Worm (Caenorhabditis elegans) whole organism, L4 larva: ENCODE data around the gene C45G7.4.

Experiments
- D1046.2 ChIP-seq: fragments of 200-800 bp; sonication (Bioruptor generic); IDR thresholded peaks from 2 replicates; pipeline ENCODE4 v1.3.6; 2022; ENCODE audit warnings: missing genetic modification characterization, missing compliant biosample characterization
- F37D6.2 ChIP-seq: sonication (generic microtip); optimal IDR thresholded peaks from 2 replicates; lab custom pipeline; 2016; ENCODE audit warnings: mild to moderate bottlenecking, missing genetic modification characterization, missing compliant biosample characterization
- Y48G9A.11 ChIP-seq: fragments of 200-800 bp; sonication (Bioruptor generic); IDR thresholded peaks from 2 replicates; pipeline ENCODE4 v1.3.6; 2022; ENCODE audit warnings: missing genetic modification reagents, missing genetic modification characterization, missing compliant biosample characterization
- Y75B8A.6 ChIP-seq: fragments of 200-800 bp; sonication (Bioruptor generic); IDR thresholded peaks from 2 replicates; pipeline ENCODE4 v1.3.6; 2022; ENCODE audit warnings: missing genetic modification reagents, missing genetic modification characterization, missing compliant biosample characterization
- ZK546.5 ChIP-seq, 2 experiments: sonication (generic microtip); optimal IDR thresholded peaks; 2 replicates each; lab custom pipeline; 2017; ENCODE audit warnings: missing biosample characterization in 2 of 2, missing genetic modification characterization in 2 of 2
- aly-2 ChIP-seq: sonication (generic microtip); optimal IDR thresholded peaks from 2 replicates; lab custom pipeline; 2018; ENCODE audit warnings: missing biosample characterization, missing genetic modification characterization
- ama-1 ChIP-seq: fragments of 150-350 bp; optimal IDR thresholded peaks from 2 replicates; lab custom pipeline; 2014; ENCODE audit warnings: inconsistent platforms, mixed read lengths
- arid-1 ChIP-seq: fragments of 200-800 bp; sonication (Bioruptor generic); conservative IDR thresholded peaks from 2 replicates; pipeline ENCODE4 v1.3.6; 2022; ENCODE audit warnings: missing genetic modification reagents, missing genetic modification characterization, missing compliant biosample characterization
- ceh-20 ChIP-seq: fragments of 200-800 bp; sonication (Bioruptor generic); IDR thresholded peaks from 2 replicates; pipeline ENCODE4 v1.3.6; 2022; ENCODE audit warnings: missing genetic modification reagents, missing genetic modification characterization, missing compliant biosample characterization
- ceh-32 ChIP-seq: sonication (generic microtip); optimal IDR thresholded peaks from 2 replicates; lab custom pipeline; 2016; ENCODE audit warnings: mild to moderate bottlenecking, missing genetic modification characterization, missing compliant biosample characterization; ENCODE audit not compliant: poor library complexity
- ceh-44 ChIP-seq: fragments of 200-800 bp; sonication (Bioruptor generic); IDR thresholded peaks from 2 replicates; pipeline ENCODE4 v1.3.6; 2022; ENCODE audit warnings: missing genetic modification reagents, missing genetic modification characterization, missing compliant biosample characterization
- ces-1 ChIP-seq: fragments of 150-350 bp; sonication (generic microtip); optimal IDR thresholded peaks from 4 replicates; lab custom pipeline; 2014; ENCODE audit warnings: missing biosample characterization, missing genetic modification reagents, missing genetic modification characterization
- daf-16 ChIP-seq, 3 experiments: sonication (generic microtip); optimal IDR thresholded peaks; 2 replicates each; lab custom pipeline; 2016 to 2017; ENCODE audit warnings: missing genetic modification characterization in 3 of 3, missing genetic modification reagents in 3 of 3, mild to moderate bottlenecking in 2 of 3, missing compliant biosample characterization in 2 of 3, missing biosample characterization in 1 of 3, moderate library complexity in 1 of 3
- daf-19 ChIP-seq: fragments of 200-800 bp; sonication (Bioruptor generic); conservative IDR thresholded peaks from 2 replicates; pipeline ENCODE4 v1.3.6; 2022; ENCODE audit warnings: missing genetic modification characterization, missing compliant biosample characterization
- dmd-6 ChIP-seq: fragments of 200-800 bp; sonication (Bioruptor generic); IDR thresholded peaks from 2 replicates; pipeline ENCODE4 v1.3.6; 2022; ENCODE audit warnings: missing genetic modification reagents, missing genetic modification characterization, missing compliant biosample characterization
- dpl-1 ChIP-seq: fragments of 150-350 bp; optimal IDR thresholded peaks from 2 replicates; lab custom pipeline; 2014; ENCODE audit warnings: missing biosample characterization, missing genetic modification reagents, missing genetic modification characterization
- duxl-1 ChIP-seq: sonication (generic microtip); optimal IDR thresholded peaks from 2 replicates; lab custom pipeline; 2016; ENCODE audit warnings: mild to moderate bottlenecking, missing genetic modification characterization, moderate library complexity, missing compliant biosample characterization; ENCODE audit not compliant: poor library complexity
- dve-1 ChIP-seq: sonication (generic microtip); optimal IDR thresholded peaks from 2 replicates; lab custom pipeline; 2017; ENCODE audit warnings: antibody characterized with exemption, mild to moderate bottlenecking, missing genetic modification characterization, missing compliant biosample characterization; ENCODE audit not compliant: insufficient read depth
- fos-1 ChIP-seq: fragments of 150-350 bp; optimal IDR thresholded peaks from 2 replicates; lab custom pipeline; 2014; ENCODE audit warnings: missing biosample characterization, missing genetic modification characterization
- jun-1 ChIP-seq: fragments of 150-350 bp; optimal IDR thresholded peaks from 2 replicates; lab custom pipeline; 2014; ENCODE audit warnings: missing biosample characterization, missing genetic modification reagents, missing genetic modification characterization
- lin-13 ChIP-seq: fragments of 150-350 bp; optimal IDR thresholded peaks from 2 replicates; lab custom pipeline; 2014; ENCODE audit warnings: missing biosample characterization, missing genetic modification reagents, missing genetic modification characterization
- lin-38 ChIP-seq: fragments of 200-800 bp; sonication (Bioruptor generic); IDR thresholded peaks from 2 replicates; pipeline ENCODE4 v1.3.6; 2022; ENCODE audit warnings: missing genetic modification reagents, missing genetic modification characterization, missing compliant biosample characterization
- madf-9 ChIP-seq: fragments of 200-800 bp; sonication (Bioruptor generic); conservative IDR thresholded peaks from 2 replicates; pipeline ENCODE4 v1.3.6; 2022; ENCODE audit warnings: missing genetic modification reagents, missing genetic modification characterization, missing compliant biosample characterization
- mdt-29 ChIP-seq: fragments of 200-800 bp; sonication (Bioruptor generic); IDR thresholded peaks from 2 replicates; pipeline ENCODE4 v1.3.6; 2022; ENCODE audit warnings: missing genetic modification reagents, missing genetic modification characterization, missing compliant biosample characterization
- mep-1 ChIP-seq: fragments of 150-350 bp; sonication (generic microtip); optimal IDR thresholded peaks from 3 replicates; lab custom pipeline; 2014; ENCODE audit warnings: missing biosample characterization, missing genetic modification characterization
- mes-2 ChIP-seq: sonication (generic microtip); optimal IDR thresholded peaks from 2 replicates; lab custom pipeline; 2016; ENCODE audit warnings: missing genotype, mild to moderate bottlenecking, missing genetic modification characterization, missing compliant biosample characterization; ENCODE audit not compliant: poor library complexity, severe bottlenecking
- nhr-10 ChIP-seq: fragments of 150-350 bp; optimal IDR thresholded peaks from 2 replicates; lab custom pipeline; 2014; ENCODE audit warnings: missing biosample characterization, missing genetic modification characterization
- nhr-102 ChIP-seq: sonication (generic microtip); optimal IDR thresholded peaks from 2 replicates; lab custom pipeline; 2016; ENCODE audit warnings: mild to moderate bottlenecking, missing genetic modification characterization, moderate library complexity, missing compliant biosample characterization
- nhr-41 ChIP-seq: fragments of 200-800 bp; sonication (Bioruptor generic); IDR thresholded peaks from 2 replicates; pipeline ENCODE4 v1.3.6; 2022; ENCODE audit warnings: missing genetic modification reagents, missing genetic modification characterization, missing compliant biosample characterization
- nhr-42 ChIP-seq: fragments of 200-800 bp; sonication (Bioruptor generic); IDR thresholded peaks from 2 replicates; pipeline ENCODE4 v1.3.6; 2022; ENCODE audit warnings: missing genetic modification characterization, missing compliant biosample characterization
- nhr-77 ChIP-seq: fragments of 150-350 bp; optimal IDR thresholded peaks from 2 replicates; lab custom pipeline; 2014; ENCODE audit warnings: missing biosample characterization, missing genetic modification characterization
- pha-4 ChIP-seq, 2 experiments: fragments of 150-350 bp in 1 of 2; fragments of 200-800 bp in 1 of 2; sonication (Bioruptor generic) in 1 of 2; IDR thresholded peaks in 1 of 2; optimal IDR thresholded peaks in 1 of 2; 2 replicates each; pipeline versions ENCODE4 v1.3.6 to Lab custom; 2014 to 2022; ENCODE audit warnings: missing genetic modification characterization in 2 of 2, missing genetic modification reagents in 2 of 2, missing biosample characterization in 1 of 2, missing compliant biosample characterization in 1 of 2
- sdz-12 ChIP-seq: fragments of 200-800 bp; sonication (Bioruptor generic); optimal IDR thresholded peaks from 2 replicates; lab custom pipeline; 2018; ENCODE audit warnings: mild to moderate bottlenecking, missing genetic modification characterization, missing compliant biosample characterization
- set-16 ChIP-seq: fragments of 200-800 bp; sonication (Bioruptor generic); IDR thresholded peaks from 2 replicates; pipeline ENCODE4 v1.3.6; 2022; ENCODE audit warnings: missing genetic modification reagents, missing genetic modification characterization, missing compliant biosample characterization
- snpc-1.2 ChIP-seq: fragments of 200-800 bp; sonication (Bioruptor generic); IDR thresholded peaks from 2 replicates; pipeline ENCODE4 v1.3.6; 2022; ENCODE audit warnings: missing genetic modification reagents, missing genetic modification characterization, missing compliant biosample characterization
- spr-1 ChIP-seq: sonication (generic microtip); optimal IDR thresholded peaks from 2 replicates; lab custom pipeline; 2016; ENCODE audit warnings: mild to moderate bottlenecking, missing genetic modification characterization, missing compliant biosample characterization
- tra-1 ChIP-seq: fragments of 200-800 bp; sonication (Bioruptor generic); IDR thresholded peaks from 2 replicates; pipeline ENCODE4 v1.3.6; 2022; ENCODE audit warnings: missing genetic modification reagents, missing genetic modification characterization, missing compliant biosample characterization
- unc-130 ChIP-seq: sonication (generic microtip); optimal IDR thresholded peaks from 2 replicates; lab custom pipeline; 2016; ENCODE audit warnings: missing genetic modification reagents, missing genetic modification characterization, missing compliant biosample characterization
- unc-62 ChIP-seq, 3 experiments: fragments of 150-350 bp in 1 of 3; sonication (generic microtip); optimal IDR thresholded peaks in 2 of 3; peaks in 1 of 3; 1 replicate in 1 of 3; 2 replicates in 2 of 3; lab custom pipeline; 2014 to 2017; ENCODE audit warnings: missing biosample characterization in 3 of 3, missing genetic modification characterization in 3 of 3, missing genetic modification reagents in 3 of 3, missing genotype in 1 of 3
- vab-7 ChIP-seq: fragments of 200-800 bp; sonication (Bioruptor generic); IDR thresholded peaks from 2 replicates; pipeline ENCODE4 v1.3.6; 2022; ENCODE audit warnings: missing genetic modification reagents, missing genetic modification characterization, missing compliant biosample characterization
- zfp-3 ChIP-seq: fragments of 200-800 bp; sonication (Bioruptor generic); conservative IDR thresholded peaks from 2 replicates; pipeline ENCODE4 v1.3.6; 2022; ENCODE audit warnings: missing genetic modification reagents, missing genetic modification characterization, missing compliant biosample characterization
- zip-2 ChIP-seq: fragments of 150-350 bp; optimal IDR thresholded peaks from 2 replicates; lab custom pipeline; 2014; ENCODE audit warnings: missing biosample characterization, missing genetic modification characterization

The C45G7.4 gene

DNA sequence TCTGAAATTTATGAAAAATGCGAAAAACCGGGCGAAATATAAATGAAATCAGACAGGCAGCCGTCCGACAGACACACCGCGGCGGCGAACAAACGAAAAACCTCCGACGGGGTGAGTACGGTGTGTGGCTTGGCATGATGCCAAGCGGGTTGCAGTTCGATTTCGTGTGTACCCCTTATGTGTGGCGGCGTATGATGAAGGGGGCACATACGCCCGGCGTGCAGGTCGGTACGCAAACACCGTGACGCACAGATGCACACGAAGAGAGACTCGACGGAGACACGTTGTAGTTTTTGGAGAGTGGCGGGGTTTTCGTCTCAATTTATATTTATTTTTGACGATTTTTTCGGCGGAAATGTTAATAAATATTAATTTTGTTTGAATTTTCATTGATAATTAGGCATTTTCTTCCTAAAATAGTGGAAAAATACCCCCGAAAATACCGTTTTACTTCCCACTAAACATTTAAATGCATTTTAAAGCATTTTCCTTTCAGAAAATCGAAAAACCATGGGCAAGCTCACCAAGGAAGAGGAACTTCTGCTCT, 43.8 kb upstream of the C45G7.4 start, which contains the start of gene trap-3 (continued):
- TF ChIP-seq nhr-41 (GFP tag; lab: Robert Waterston, UW), result peak; percentile 80; the same call in 1 of the 2 replicates
- TF ChIP-seq mdt-29 (GFP tag; lab: Robert Waterston, UW), result peak; percentile 93
- TF ChIP-seq Y75B8A.6, result 0 out of 2 replicates have a peak, but pooled peaks have one; percentile 33
- peak; percentile 89 for TF ChIP-seq dpl-1 (GFP tag; lab: Kevin White, UChicago)
- TF ChIP-seq F37D6.2, result peak; percentile 89

DNA sequence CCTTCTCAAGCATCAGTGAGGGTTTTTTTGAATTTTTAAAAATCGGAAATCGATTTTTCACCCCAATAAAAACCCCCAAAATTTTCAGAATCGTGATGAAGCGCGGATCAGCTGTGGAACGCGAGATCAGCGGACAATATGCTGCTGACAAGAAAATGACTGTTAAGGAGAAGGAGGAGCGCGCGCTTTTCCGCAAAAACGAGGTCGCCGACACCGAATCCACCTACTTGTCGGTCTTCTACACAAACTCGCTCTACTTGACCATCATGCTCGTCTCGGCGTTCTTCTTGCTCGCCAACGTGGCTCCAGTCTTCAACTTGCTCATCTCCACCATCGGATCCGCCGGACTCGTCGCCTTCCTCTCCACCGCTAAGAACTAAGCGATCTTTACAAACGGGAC, 43.0 kb upstream of the C45G7.4 start:
- TF ChIP-seq set-16 (peak; percentile 38), zip-2 (tag; lab: Kevin White, UChicago) (no peak), tra-1 (GFP tag; lab: Robert Waterston, UW) (0 out of 2 replicates have a peak, but pooled peaks have one; percentile 4), unc-62 (GFP tag; optimal IDR thresholded peaks at IDR 0.05 in 1 of 2; lab: Kevin White, UChicago) (peak in 1 of 2 experiments; percentile 51), unc-62 (tag; optimal IDR thresholded peaks at IDR 0.05; lab: Kevin White, UChicago) (no peak), jun-1 (tag; lab: Kevin White, UChicago) (no peak), pha-4 (GFP tag; IDR thresholded peaks at IDR 0.05; lab: Robert Waterston, UW) (no peak), pha-4 (tag; optimal IDR thresholded peaks at IDR 0.05; lab: Kevin White, UChicago) (no peak)

DNA sequence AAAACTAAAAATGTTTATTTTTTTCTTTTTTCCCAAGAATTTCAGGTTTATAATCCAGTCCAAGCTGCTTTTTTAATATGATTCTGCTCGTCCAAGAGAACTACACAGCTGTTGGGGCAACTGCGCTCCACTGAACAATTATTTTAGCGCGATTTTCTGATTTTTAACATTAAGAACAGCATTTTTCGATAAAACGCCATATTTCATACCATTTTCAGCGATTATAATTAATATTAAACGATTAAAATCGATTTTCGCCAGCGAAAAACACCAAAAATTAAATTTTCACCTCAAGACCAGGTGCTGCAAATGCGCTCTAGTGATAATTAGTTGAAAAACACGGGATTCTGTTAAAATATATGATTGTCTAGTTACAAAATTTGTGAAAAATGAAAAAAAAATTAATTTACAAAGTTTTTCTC, 42.5 kb upstream of the C45G7.4 start:
- peak; percentile 26 for TF ChIP-seq duxl-1 (tag; lab: Kevin White, UChicago)
- TF ChIP-seq Y48G9A.11 (GFP tag; lab: Robert Waterston, UW), result peak; percentile 74
- TF ChIP-seq dmd-6 (GFP tag; lab: Robert Waterston, UW), result peak; percentile 18; the same call in 1 of the 2 replicates
- TF ChIP-seq spr-1 (tag; lab: Kevin White, UChicago), result peak; percentile 34
- TF ChIP-seq ama-1 (lab: Kevin White, UChicago), result no peak
- peak; percentile 65; the same call in 1 of the 2 replicates for TF ChIP-seq pha-4 (GFP tag; IDR thresholded peaks at IDR 0.05; lab: Robert Waterston, UW)
- no peak for TF ChIP-seq pha-4 (tag; optimal IDR thresholded peaks at IDR 0.05; lab: Kevin White, UChicago)
- TF ChIP-seq sdz-12 (GFP tag; lab: Kevin White, UChicago), result peak; percentile 58
- TF ChIP-seq daf-16 (GFP tag; optimal IDR thresholded peaks at IDR 0.05; lab: Kevin White, UChicago), result peak in 1 of 2 experiments; percentile 22
- TF ChIP-seq daf-16 (tag; optimal IDR thresholded peaks at IDR 0.05; lab: Kevin White, UChicago), result no peak
- no peak for TF ChIP-seq fos-1 (tag; lab: Kevin White, UChicago)
- peak; percentile 81; the same call in 1 of the 2 replicates for TF ChIP-seq daf-19 (GFP tag; lab: Robert Waterston, UW)
- peak; percentile 54 for TF ChIP-seq dve-1 (tag; lab: Kevin White, UChicago)
- no peak for TF ChIP-seq aly-2
- TF ChIP-seq mes-2 (tag; lab: Kevin White, UChicago), result peak; percentile 30
- TF ChIP-seq unc-130 (GFP tag; lab: Kevin White, UChicago), result peak; percentile 21
- TF ChIP-seq ceh-20 (GFP tag; lab: Robert Waterston, UW), result no peak
- TF ChIP-seq D1046.2, result 0 out of 2 replicates have a peak, but pooled peaks have one; percentile 69
- TF ChIP-seq nhr-10 (tag; lab: Kevin White, UChicago), result no peak
- peak in 1 of 2 experiments; percentile 69 for TF ChIP-seq unc-62 (GFP tag; optimal IDR thresholded peaks at IDR 0.05 in 1 of 2; lab: Kevin White, UChicago)
- TF ChIP-seq unc-62 (tag; optimal IDR thresholded peaks at IDR 0.05; lab: Kevin White, UChicago), result no peak
- TF ChIP-seq arid-1 (GFP tag; lab: Robert Waterston, UW), result peak; percentile 48; the same call in 1 of the 2 replicates
- 0 out of 2 replicates have a peak, but pooled peaks have one; percentile 16 for TF ChIP-seq madf-9 (GFP tag; lab: Robert Waterston, UW)
- no peak for TF ChIP-seq ces-1 (GFP tag; lab: Kevin White, UChicago)
- TF ChIP-seq vab-7 (GFP tag; lab: Robert Waterston, UW), result 0 out of 2 replicates have a peak, but pooled peaks have one; percentile 11
- TF ChIP-seq zfp-3, result peak; percentile 76; the same call in 1 of the 2 replicates
- TF ChIP-seq lin-13 (GFP tag; lab: Kevin White, UChicago), result peak; percentile 63
- peak; percentile 29; the same call in 1 of the 2 replicates for TF ChIP-seq snpc-1.2 (GFP tag; lab: Robert Waterston, UW)
- TF ChIP-seq ZK546.5 (tag; optimal IDR thresholded peaks at IDR 0.05; lab: Kevin White, UChicago), result no peak
- TF ChIP-seq set-16, result no peak
- TF ChIP-seq F37D6.2, result no peak
- peak; percentile 69 for TF ChIP-seq nhr-42 (GFP tag; lab: Robert Waterston, UW)
- peak; percentile 15 for TF ChIP-seq nhr-77 (tag; lab: Kevin White, UChicago)
- TF ChIP-seq lin-38, result peak; percentile 93
- TF ChIP-seq nhr-102, result peak; percentile 70
- TF ChIP-seq mep-1, result peak; percentile 72
- TF ChIP-seq ceh-32 (tag; lab: Kevin White, UChicago), result no peak
- TF ChIP-seq ceh-44 (GFP tag; lab: Robert Waterston, UW), result no peak
